Fruit fly (Drosophila melanogaster) whole organism, prepupa: ENCODE measurements around the gene CG1774.

Experiments
- Blimp-1 ChIP-seq: fragments of 200-800 bp; sonication (Bioruptor generic); optimal IDR thresholded peaks from 3 replicates; lab custom pipeline; 2017; ENCODE audit warnings: missing biosample characterization, missing genetic modification characterization, mild to moderate bottlenecking, moderate library complexity, missing genetic modification reagents
- CG10669 ChIP-seq: fragments of 200-800 bp; sonication (Bioruptor generic); optimal IDR thresholded peaks from 3 replicates; lab custom pipeline; 2018; ENCODE audit warnings: missing biosample characterization, mild to moderate bottlenecking, missing genetic modification characterization, moderate library complexity
- CG11902 ChIP-seq: fragments of 200-800 bp; sonication (Bioruptor generic); optimal IDR thresholded peaks from 3 replicates; lab custom pipeline; 2016; ENCODE audit warnings: missing biosample characterization, missing genetic modification characterization
- CG15336 ChIP-seq: fragments of 200-800 bp; sonication (Bioruptor generic); IDR thresholded peaks from 2 replicates; pipeline ENCODE4 v1.3.6; 2022; ENCODE audit warnings: missing biosample characterization, missing genetic modification characterization
- CG16779 ChIP-seq: fragments of 200-800 bp; sonication (Bioruptor generic); optimal IDR thresholded peaks from 3 replicates; lab custom pipeline; 2017; ENCODE audit warnings: missing biosample characterization, mild to moderate bottlenecking, missing genetic modification characterization
- CG31627 ChIP-seq: fragments of 200-800 bp; sonication (Bioruptor generic); optimal IDR thresholded peaks from 3 replicates; lab custom pipeline; 2016; ENCODE audit warnings: missing biosample characterization, missing genetic modification characterization
- CG32006 ChIP-seq: fragments of 200-800 bp; sonication (Bioruptor generic); optimal IDR thresholded peaks from 3 replicates; lab custom pipeline; 2017; ENCODE audit warnings: missing biosample characterization, mild to moderate bottlenecking, missing genetic modification characterization
- CG34406 ChIP-seq: fragments of 200-800 bp; sonication (Bioruptor generic); optimal IDR thresholded peaks from 3 replicates; lab custom pipeline; 2016; ENCODE audit warnings: missing biosample characterization, missing genetic modification characterization
- CG3919 ChIP-seq: fragments of 200-800 bp; sonication (Bioruptor generic); optimal IDR thresholded peaks from 3 replicates; lab custom pipeline; 2016; ENCODE audit warnings: missing biosample characterization, missing genetic modification characterization
- CG4318 ChIP-seq: fragments of 200-800 bp; sonication (Bioruptor generic); optimal IDR thresholded peaks from 3 replicates; lab custom pipeline; 2017; ENCODE audit warnings: missing biosample characterization, mild to moderate bottlenecking, missing genetic modification characterization
- CG6792 ChIP-seq: fragments of 200-800 bp; sonication (Bioruptor generic); optimal IDR thresholded peaks from 3 replicates; lab custom pipeline; 2016; ENCODE audit warnings: missing biosample characterization, missing genetic modification characterization
- CG6854 ChIP-seq: fragments of 200-800 bp; sonication (Bioruptor generic); optimal IDR thresholded peaks from 2 replicates; lab custom pipeline; 2017; ENCODE audit warnings: missing biosample characterization, mild to moderate bottlenecking, missing genetic modification characterization
- CG7368 ChIP-seq: fragments of 200-800 bp; sonication (Bioruptor generic); optimal IDR thresholded peaks from 3 replicates; lab custom pipeline; 2016; ENCODE audit warnings: missing biosample characterization, missing genetic modification characterization
- CG8632 ChIP-seq: fragments of 200-800 bp; sonication (Bioruptor generic); optimal IDR thresholded peaks from 3 replicates; lab custom pipeline; 2016; ENCODE audit warnings: missing biosample characterization, missing genetic modification characterization
- CG9139 ChIP-seq: fragments of 200-800 bp; sonication (Bioruptor generic); optimal IDR thresholded peaks from 3 replicates; lab custom pipeline; 2017; ENCODE audit warnings: missing biosample characterization, mild to moderate bottlenecking, missing genetic modification characterization
- Eip75B ChIP-seq: fragments of 200-800 bp; sonication (Bioruptor generic); optimal IDR thresholded peaks from 3 replicates; lab custom pipeline; 2016; ENCODE audit warnings: missing biosample characterization, missing genetic modification characterization
- Eip93F ChIP-seq: fragments of 200-800 bp; sonication (Bioruptor generic); optimal IDR thresholded peaks from 2 replicates; lab custom pipeline; 2016; ENCODE audit warnings: missing biosample characterization, mild to moderate bottlenecking, missing genetic modification characterization
- Ets21C ChIP-seq: fragments of 200-800 bp; sonication (Bioruptor generic); optimal IDR thresholded peaks from 3 replicates; lab custom pipeline; 2016; ENCODE audit warnings: missing biosample characterization, missing genetic modification characterization
- Ets96B ChIP-seq: fragments of 200-800 bp; optimal IDR thresholded peaks from 2 replicates; lab custom pipeline; 2019; ENCODE audit warnings: missing biosample characterization, mild to moderate bottlenecking, missing genetic modification characterization, moderate library complexity
- Gug ChIP-seq: fragments of 200-800 bp; sonication (Bioruptor generic); IDR thresholded peaks from 2 replicates; pipeline ENCODE4 v1.3.6; 2022; ENCODE audit warnings: missing biosample characterization, missing genetic modification characterization
- Hr38 ChIP-seq: sonication (Bioruptor generic); optimal IDR thresholded peaks from 2 replicates; lab custom pipeline; 2016; ENCODE audit warnings: missing biosample characterization, missing genetic modification characterization
- Hr39 ChIP-seq: fragments of 200-800 bp; sonication (Bioruptor generic); optimal IDR thresholded peaks from 2 replicates; lab custom pipeline; 2016; ENCODE audit warnings: missing biosample characterization, missing genetic modification characterization
- Lpt ChIP-seq: fragments of 200-800 bp; sonication (Bioruptor generic); optimal IDR thresholded peaks from 3 replicates; lab custom pipeline; 2016; ENCODE audit warnings: missing biosample characterization, missing genetic modification characterization
- Met ChIP-seq: fragments of 200-800 bp; sonication (Bioruptor generic); optimal IDR thresholded peaks from 3 replicates; lab custom pipeline; 2016; ENCODE audit warnings: missing biosample characterization, missing genetic modification characterization
- Sox15 ChIP-seq: fragments of 200-800 bp; sonication (Bioruptor generic); optimal IDR thresholded peaks from 3 replicates; lab custom pipeline; 2016; ENCODE audit warnings: missing biosample characterization, missing genetic modification characterization
- achi ChIP-seq: fragments of 200-800 bp; sonication (Bioruptor generic); optimal IDR thresholded peaks from 3 replicates; lab custom pipeline; 2016; ENCODE audit warnings: missing biosample characterization, missing genetic modification characterization
- acj6 ChIP-seq: fragments of 200-800 bp; sonication (Bioruptor generic); optimal IDR thresholded peaks from 3 replicates; lab custom pipeline; 2016; ENCODE audit warnings: missing biosample characterization, missing genetic modification characterization
- cyc ChIP-seq: fragments of 200-800 bp; sonication (Bioruptor generic); optimal IDR thresholded peaks from 3 replicates; lab custom pipeline; 2016; ENCODE audit warnings: missing biosample characterization, missing genetic modification characterization
- dac ChIP-seq: fragments of 200-800 bp; sonication (Bioruptor generic); optimal IDR thresholded peaks from 2 replicates; lab custom pipeline; 2017; ENCODE audit warnings: missing biosample characterization, mild to moderate bottlenecking, missing genetic modification characterization
- dsx ChIP-seq: fragments of 200-800 bp; optimal IDR thresholded peaks from 3 replicates; lab custom pipeline; 2019; ENCODE audit warnings: missing biosample characterization, mild to moderate bottlenecking, missing genetic modification characterization, moderate library complexity; ENCODE audit not compliant: poor library complexity, severe bottlenecking
- esn ChIP-seq: fragments of 200-800 bp; sonication (Bioruptor generic); optimal IDR thresholded peaks from 2 replicates; lab custom pipeline; 2016; ENCODE audit warnings: missing biosample characterization, mild to moderate bottlenecking, missing genetic modification characterization, moderate library complexity
- fd59A ChIP-seq: fragments of 200-800 bp; sonication (Bioruptor generic); optimal IDR thresholded peaks from 2 replicates; lab custom pipeline; 2017; ENCODE audit warnings: missing biosample characterization, mild to moderate bottlenecking, missing genetic modification characterization, missing genetic modification reagents
- fkh ChIP-seq: fragments of 200-800 bp; sonication (Bioruptor generic); optimal IDR thresholded peaks from 3 replicates; lab custom pipeline; 2017; ENCODE audit warnings: missing biosample characterization, mild to moderate bottlenecking, missing genetic modification characterization, moderate library complexity
- lz ChIP-seq: fragments of 200-800 bp; sonication (Bioruptor generic); optimal IDR thresholded peaks from 3 replicates; lab custom pipeline; 2016; ENCODE audit warnings: missing biosample characterization, missing genetic modification characterization
- pdm3 ChIP-seq: fragments of 200-800 bp; sonication (Bioruptor generic); optimal IDR thresholded peaks from 3 replicates; lab custom pipeline; 2016; ENCODE audit warnings: missing biosample characterization, missing genetic modification characterization
- salr ChIP-seq, 2 experiments: fragments of 200-800 bp; sonication (Bioruptor generic); optimal IDR thresholded peaks; 3 replicates each; lab custom pipeline; 2016 to 2018; ENCODE audit warnings: missing biosample characterization in 2 of 2, missing genetic modification characterization in 2 of 2, mild to moderate bottlenecking in 1 of 2
- spab ChIP-seq: fragments of 200-800 bp; sonication (Bioruptor generic); optimal IDR thresholded peaks from 2 replicates; lab custom pipeline; 2017; ENCODE audit warnings: missing biosample characterization, mild to moderate bottlenecking, missing genetic modification characterization, missing genetic modification reagents
- topi ChIP-seq: fragments of 200-800 bp; sonication (Bioruptor generic); optimal IDR thresholded peaks from 3 replicates; lab custom pipeline; 2016; ENCODE audit warnings: missing biosample characterization, missing genetic modification characterization

The CG1774 gene

dm6 chr3R:31616001-31616400 lies 23.4 kb downstream of the CG1774 start, which contains the start of the genes Mnat9 and CG1792 (continued):
- TF ChIP-seq topi, result peak; percentile 99
- TF ChIP-seq esn (GFP tag; lab: Kevin White, UChicago), result peak; percentile 99
- peak; percentile 97 for TF ChIP-seq Eip93F (GFP tag; lab: Kevin White, UChicago)
- TF ChIP-seq spab, result peak; percentile 95
- peak; percentile 98 for TF ChIP-seq achi (GFP tag; lab: Kevin White, UChicago)
- TF ChIP-seq CG9139 (GFP tag; lab: Kevin White, UChicago), result peak; percentile 91
- peak; percentile 99 for TF ChIP-seq Sox15 (GFP tag; lab: Kevin White, UChicago)
- TF ChIP-seq Gug (GFP tag; lab: Robert Waterston, UW), result peak; percentile 99

- TF ChIP-seq Ets96B (tag; lab: Kevin White, UChicago) (no peak), dsx (GFP tag; lab: Kevin White, UChicago) (peak; percentile 13), CG4318 (GFP tag; lab: Kevin White, UChicago) (no peak), pdm3 (GFP tag; lab: Kevin White, UChicago) (no peak), fkh (GFP tag; lab: Kevin White, UChicago) (peak; percentile 44), CG34406 (no peak), lz (GFP tag; lab: Kevin White, UChicago) (no peak), CG15336 (GFP tag; lab: Robert Waterston, UW) (no peak)
- TF ChIP-seq, all 60 proteins: peak for 2
Measured at dm6 chr3R:31617801-31618200, 25.2 kb downstream of the CG1774 start, which contains the start of gene pasha. Gene pasha, plus strand, starts transcription at chr3R:31617977.

- TF ChIP-seq fkh (GFP tag; lab: Kevin White, UChicago), result no peak
- no peak for TF ChIP-seq cyc
- TF ChIP-seq acj6, result no peak
- no peak for TF ChIP-seq Blimp-1 (GFP tag; lab: Kevin White, UChicago)
- no peak for TF ChIP-seq CG10669 (GFP tag; lab: Kevin White, UChicago)
- TF ChIP-seq Eip75B, result no peak
- no peak for TF ChIP-seq Ets96B (tag; lab: Kevin White, UChicago)
- no peak for TF ChIP-seq CG31627
- TF ChIP-seq pdm3 (GFP tag; lab: Kevin White, UChicago), result no peak
- no peak for TF ChIP-seq lz (GFP tag; lab: Kevin White, UChicago)
- TF ChIP-seq Ets21C (GFP tag; lab: Kevin White, UChicago), result no peak
- TF ChIP-seq Sox15 (GFP tag; lab: Kevin White, UChicago), result no peak
- no peak for TF ChIP-seq CG6854 (GFP tag; lab: Kevin White, UChicago)
- TF ChIP-seq Met (GFP tag; lab: Kevin White, UChicago), result no peak
- TF ChIP-seq dac (GFP tag; lab: Kevin White, UChicago), result no peak
- no peak for TF ChIP-seq CG8632 (GFP tag; lab: Kevin White, UChicago)
- no peak for TF ChIP-seq Hr39
- TF ChIP-seq CG16779 (tag; lab: Kevin White, UChicago), result no peak
Measured at dm6 chr3R:31621814-31622213, 29.2 kb downstream of the CG1774 start, which contains the start of gene kek6. Gene kek6, plus strand, starts transcription at chr3R:31622136.

- TF ChIP-seq achi (GFP tag; lab: Kevin White, UChicago) (no peak), CG32006 (GFP tag; lab: Kevin White, UChicago) (no peak), CG31627 (no peak), CG6792 (GFP tag; lab: Kevin White, UChicago) (no peak), fd59A (GFP tag; lab: Kevin White, UChicago) (no peak), topi (no peak), CG7368 (GFP tag; lab: Kevin White, UChicago) (no peak), fkh (GFP tag; lab: Kevin White, UChicago) (no peak), Ets21C (GFP tag; lab: Kevin White, UChicago) (no peak), salr (GFP tag; optimal IDR thresholded peaks at IDR 0.05; lab: Kevin White, UChicago) (no peak), CG3919 (no peak), CG11902 (GFP tag; lab: Kevin White, UChicago) (no peak), Met (GFP tag; lab: Kevin White, UChicago) (no peak), dsx (GFP tag; lab: Kevin White, UChicago) (no peak), Eip75B (no peak), pdm3 (GFP tag; lab: Kevin White, UChicago) (no peak), lz (GFP tag; lab: Kevin White, UChicago) (no peak), Hr38 (GFP tag; lab: Kevin White, UChicago) (no peak), Lpt (no peak)
Measured at dm6 chr3R:31622648-31623047, 30.0 kb downstream of the CG1774 start.
